Fruit fly (Drosophila melanogaster): ENCODE data around the gene nmd.

dm6 chr2L:10263830-10264634 is 39.7 kb downstream of the nmd start, which contains the start of gene REPTOR-BP:
- TF ChIP-seq Dll (optimal IDR thresholded peaks at IDR 0.05) (no peak), usp (GFP tag; optimal IDR thresholded peaks at IDR 0.05) (no peak), psq (optimal IDR thresholded peaks at IDR 0.05) (no peak), pan (optimal IDR thresholded peaks at IDR 0.05) (no peak), CG8478 (optimal IDR thresholded peaks at IDR 0.05) (no peak), EcR (GFP tag; optimal IDR thresholded peaks at IDR 0.05) (no peak)
